Worm (Caenorhabditis elegans) whole organism, young adult: ENCODE data around the gene C27D9.1.
A peak's percentile ranks its signal among the peaks of the same experiment; 100 is the strongest.

Source experiments
- B0019.2 ChIP-seq: fragments of 200-800 bp; sonication (Bioruptor generic); conservative IDR thresholded peaks from 2 replicates; pipeline ENCODE4 v1.3.6; 2022; ENCODE audit warnings: missing genetic modification reagents, missing genetic modification characterization, missing compliant biosample characterization
- B0261.1 ChIP-seq: sonication (generic microtip); optimal IDR thresholded peaks from 2 replicates; lab custom pipeline; 2016; ENCODE audit warnings: mild to moderate bottlenecking, missing genetic modification characterization, moderate library complexity, missing compliant biosample characterization
- B0336.3 ChIP-seq: fragments of 200-800 bp; sonication (Bioruptor generic); IDR thresholded peaks from 2 replicates; pipeline ENCODE4 v1.3.6; 2022; ENCODE audit warnings: missing genetic modification characterization, missing compliant biosample characterization
- C06A6.2 ChIP-seq: fragments of 200-800 bp; sonication (Bioruptor generic); conservative IDR thresholded peaks from 2 replicates; pipeline ENCODE4 v1.3.6; 2022; ENCODE audit warnings: missing genetic modification characterization, missing compliant biosample characterization
- D2030.7 ChIP-seq: fragments of 200-800 bp; sonication (Bioruptor generic); IDR thresholded peaks from 2 replicates; pipeline ENCODE4 v1.3.6; 2022; ENCODE audit warnings: missing genetic modification reagents, missing genetic modification characterization, missing compliant biosample characterization
- F10E7.11 ChIP-seq: sonication (generic microtip); optimal IDR thresholded peaks from 2 replicates; lab custom pipeline; 2017; ENCODE audit warnings: mild to moderate bottlenecking, missing genetic modification characterization, moderate library complexity, missing compliant biosample characterization
- F33H1.4 ChIP-seq: fragments of 200-800 bp; sonication (Bioruptor generic); IDR thresholded peaks from 2 replicates; pipeline ENCODE4 v1.3.6; 2022; ENCODE audit warnings: missing genetic modification reagents, missing genetic modification characterization, missing compliant biosample characterization
- F52B5.7 ChIP-seq: sonication (generic microtip); optimal IDR thresholded peaks from 2 replicates; lab custom pipeline; 2016; ENCODE audit warnings: mild to moderate bottlenecking, missing genetic modification characterization, missing compliant biosample characterization
- K11D2.4 ChIP-seq: fragments of 200-800 bp; sonication (Bioruptor generic); IDR thresholded peaks from 2 replicates; pipeline ENCODE4 v1.3.6; 2022; ENCODE audit warnings: missing genetic modification reagents, missing genetic modification characterization, missing compliant biosample characterization
- K12H6.12 ChIP-seq: fragments of 200-800 bp; sonication (Bioruptor generic); optimal IDR thresholded peaks from 2 replicates; lab custom pipeline; 2018; ENCODE audit warnings: mild to moderate bottlenecking, missing genetic modification characterization, missing compliant biosample characterization
- T26A5.8 ChIP-seq: sonication (generic microtip); optimal IDR thresholded peaks from 2 replicates; lab custom pipeline; 2016; ENCODE audit warnings: missing genetic modification characterization, missing compliant biosample characterization
- Y53G8AR.9 ChIP-seq: fragments of 200-800 bp; sonication (Bioruptor generic); conservative IDR thresholded peaks from 2 replicates; pipeline ENCODE4 v1.3.6; 2022; ENCODE audit warnings: missing genetic modification reagents, missing genetic modification characterization, missing compliant biosample characterization
- Y67H2A.10 ChIP-seq: fragments of 200-800 bp; sonication (Bioruptor generic); conservative IDR thresholded peaks from 2 replicates; pipeline ENCODE4 v1.3.6; 2022; ENCODE audit warnings: missing genetic modification reagents, missing genetic modification characterization, missing compliant biosample characterization
- Y79H2A.3 ChIP-seq: fragments of 200-800 bp; sonication (Bioruptor generic); conservative IDR thresholded peaks from 2 replicates; pipeline ENCODE4 v1.3.6; 2022; ENCODE audit warnings: missing genetic modification reagents, missing genetic modification characterization, missing compliant biosample characterization
- Y95B8A.8 ChIP-seq: fragments of 200-800 bp; sonication (Bioruptor generic); IDR thresholded peaks from 2 replicates; pipeline ENCODE4 v1.3.6; 2022; ENCODE audit warnings: missing genetic modification reagents, missing genetic modification characterization, missing compliant biosample characterization
- ZK185.1 ChIP-seq: sonication (generic microtip); optimal IDR thresholded peaks from 2 replicates; lab custom pipeline; 2016; ENCODE audit warnings: mild to moderate bottlenecking, missing genetic modification characterization, missing compliant biosample characterization; ENCODE audit not compliant: poor library complexity, severe bottlenecking
- ama-1 ChIP-seq, 3 experiments: fragments of 150-350 bp in 1 of 3; sonication (generic microtip) in 2 of 3; optimal IDR thresholded peaks; 2 replicates each; lab custom pipeline; 2014 to 2018; ENCODE audit warnings: missing biosample characterization in 2 of 3, missing genetic modification characterization in 2 of 3, missing genetic modification reagents in 2 of 3
- athp-1 ChIP-seq: sonication (generic microtip); optimal IDR thresholded peaks from 2 replicates; lab custom pipeline; 2017; ENCODE audit warnings: mild to moderate bottlenecking, missing genetic modification characterization, missing compliant biosample characterization
- attf-5 ChIP-seq: fragments of 200-800 bp; sonication (Bioruptor generic); optimal IDR thresholded peaks from 2 replicates; lab custom pipeline; 2018; ENCODE audit warnings: mild to moderate bottlenecking, missing genetic modification characterization, missing compliant biosample characterization
- bed-2 ChIP-seq: fragments of 200-800 bp; sonication (Bioruptor generic); IDR thresholded peaks from 2 replicates; pipeline ENCODE4 v1.3.6; 2022; ENCODE audit warnings: missing genetic modification reagents, missing genetic modification characterization, missing compliant biosample characterization
- ccch-3 ChIP-seq: fragments of 200-800 bp; sonication (Bioruptor generic); optimal IDR thresholded peaks from 2 replicates; lab custom pipeline; 2018; ENCODE audit warnings: mild to moderate bottlenecking, missing genetic modification characterization, missing compliant biosample characterization
- cebp-2 ChIP-seq: fragments of 200-800 bp; sonication (Bioruptor generic); IDR thresholded peaks from 2 replicates; pipeline ENCODE4 v1.3.6; 2022; ENCODE audit warnings: missing genetic modification characterization, missing compliant biosample characterization
- ceh-27 ChIP-seq: fragments of 200-800 bp; sonication (Bioruptor generic); optimal IDR thresholded peaks from 2 replicates; lab custom pipeline; 2018; ENCODE audit warnings: mild to moderate bottlenecking, missing genetic modification characterization, moderate library complexity, missing compliant biosample characterization
- ceh-40 ChIP-seq: fragments of 200-800 bp; sonication (Bioruptor generic); IDR thresholded peaks from 2 replicates; pipeline ENCODE4 v1.3.6; 2022; ENCODE audit warnings: missing genetic modification characterization, missing compliant biosample characterization
- ceh-91 ChIP-seq: fragments of 200-800 bp; sonication (Bioruptor generic); IDR thresholded peaks from 2 replicates; pipeline ENCODE4 v1.3.6; 2022; ENCODE audit warnings: missing genetic modification reagents, missing genetic modification characterization, missing compliant biosample characterization
- die-1 ChIP-seq: sonication (generic microtip); optimal IDR thresholded peaks from 2 replicates; lab custom pipeline; 2016; ENCODE audit warnings: missing genotype, mild to moderate bottlenecking, missing genetic modification characterization, missing compliant biosample characterization
- efl-1 ChIP-seq: fragments of 150-350 bp; optimal IDR thresholded peaks from 2 replicates; lab custom pipeline; 2014; ENCODE audit warnings: missing biosample characterization, missing genetic modification reagents, missing genetic modification characterization
- ekl-4 ChIP-seq: fragments of 200-800 bp; sonication (Bioruptor generic); IDR thresholded peaks from 2 replicates; pipeline ENCODE4 v1.3.6; 2022; ENCODE audit warnings: missing genetic modification reagents, missing genetic modification characterization, missing compliant biosample characterization
- fkh-3 ChIP-seq: sonication (generic microtip); optimal IDR thresholded peaks from 2 replicates; lab custom pipeline; 2016; ENCODE audit warnings: mild to moderate bottlenecking, missing genetic modification characterization, missing compliant biosample characterization
- hlh-26 ChIP-seq: fragments of 200-800 bp; sonication (Bioruptor generic); conservative IDR thresholded peaks from 2 replicates; pipeline ENCODE4 v1.3.6; 2022; ENCODE audit warnings: missing genetic modification reagents, missing genetic modification characterization, missing compliant biosample characterization
- hmg-1.2 ChIP-seq: fragments of 200-800 bp; sonication (Bioruptor generic); IDR thresholded peaks from 2 replicates; pipeline ENCODE4 v1.3.6; 2022; ENCODE audit warnings: missing genetic modification reagents, missing genetic modification characterization, missing compliant biosample characterization
- let-526 ChIP-seq: fragments of 200-800 bp; sonication (Bioruptor generic); IDR thresholded peaks from 2 replicates; pipeline ENCODE4 v1.3.6; 2022; ENCODE audit warnings: missing genetic modification reagents, missing genetic modification characterization, missing compliant biosample characterization
- lin-40 ChIP-seq: sonication (generic microtip); optimal IDR thresholded peaks from 2 replicates; lab custom pipeline; 2016; ENCODE audit warnings: missing genetic modification characterization, mild to moderate bottlenecking, missing compliant biosample characterization, missing genotype, missing genetic modification reagents
- lin-54 ChIP-seq: fragments of 200-800 bp; sonication (Bioruptor generic); optimal IDR thresholded peaks from 2 replicates; lab custom pipeline; 2018; ENCODE audit warnings: mild to moderate bottlenecking, missing genetic modification characterization, missing compliant biosample characterization
- lir-1 ChIP-seq: fragments of 200-800 bp; sonication (Bioruptor generic); conservative IDR thresholded peaks from 2 replicates; pipeline ENCODE4 v1.3.6; 2022; ENCODE audit warnings: missing genetic modification reagents, missing genetic modification characterization, missing compliant biosample characterization
- madf-6 ChIP-seq: fragments of 200-800 bp; sonication (Bioruptor generic); IDR thresholded peaks from 2 replicates; pipeline ENCODE4 v1.3.6; 2022; ENCODE audit warnings: missing genetic modification reagents, missing genetic modification characterization, missing compliant biosample characterization
- mes-4 ChIP-seq: sonication (generic microtip); optimal IDR thresholded peaks from 2 replicates; lab custom pipeline; 2016; ENCODE audit warnings: missing genotype, missing genetic modification characterization, missing compliant biosample characterization
- mxl-1 ChIP-seq: sonication (generic microtip); optimal IDR thresholded peaks from 2 replicates; lab custom pipeline; 2016; ENCODE audit warnings: missing genetic modification characterization, missing compliant biosample characterization
- nfya-2 ChIP-seq: fragments of 200-800 bp; sonication (Bioruptor generic); IDR thresholded peaks from 2 replicates; pipeline ENCODE4 v1.3.6; 2022; ENCODE audit warnings: missing genetic modification reagents, missing genetic modification characterization, missing compliant biosample characterization
- nhr-179 ChIP-seq: sonication (generic microtip); optimal IDR thresholded peaks from 2 replicates; lab custom pipeline; 2016; ENCODE audit warnings: mild to moderate bottlenecking, missing genetic modification characterization, missing compliant biosample characterization
- rcor-1 ChIP-seq: fragments of 200-800 bp; sonication (Bioruptor generic); IDR thresholded peaks from 2 replicates; pipeline ENCODE4 v1.3.6; 2022; ENCODE audit warnings: missing genetic modification reagents, missing genetic modification characterization, missing compliant biosample characterization
- repo-1 ChIP-seq: sonication (generic microtip); optimal IDR thresholded peaks from 2 replicates; lab custom pipeline; 2017; ENCODE audit warnings: mild to moderate bottlenecking, missing genetic modification characterization, missing compliant biosample characterization
- sdz-38 ChIP-seq: sonication (generic microtip); optimal IDR thresholded peaks from 2 replicates; lab custom pipeline; 2016; ENCODE audit warnings: missing genotype, missing genetic modification characterization, missing compliant biosample characterization
- sea-2 ChIP-seq: fragments of 200-800 bp; sonication (Bioruptor generic); IDR thresholded peaks from 2 replicates; pipeline ENCODE4 v1.3.6; 2022; ENCODE audit warnings: missing genetic modification characterization, missing compliant biosample characterization
- tbx-9 ChIP-seq: sonication (generic microtip); optimal IDR thresholded peaks from 2 replicates; lab custom pipeline; 2016; ENCODE audit warnings: borderline replicate concordance, missing genetic modification characterization, inconsistent platforms, missing compliant biosample characterization
- unc-62 ChIP-seq: fragments of 150-350 bp; optimal IDR thresholded peaks from 2 replicates; lab custom pipeline; 2014; ENCODE audit warnings: missing biosample characterization, missing genetic modification reagents, missing genetic modification characterization
- zfh-2 ChIP-seq: fragments of 200-800 bp; sonication (Bioruptor generic); conservative IDR thresholded peaks from 2 replicates; pipeline ENCODE4 v1.3.6; 2022; ENCODE audit warnings: missing genetic modification reagents, missing genetic modification characterization, missing compliant biosample characterization
- zim-3 ChIP-seq: sonication (generic microtip); optimal IDR thresholded peaks from 2 replicates; lab custom pipeline; 2017; ENCODE audit warnings: mild to moderate bottlenecking, missing genetic modification characterization, moderate library complexity, missing compliant biosample characterization
- ztf-25 ChIP-seq: fragments of 200-800 bp; sonication (Bioruptor generic); IDR thresholded peaks from 2 replicates; pipeline ENCODE4 v1.3.6; 2022; ENCODE audit warnings: missing genetic modification reagents, missing genetic modification characterization, missing compliant biosample characterization
- ztf-3 ChIP-seq: fragments of 200-800 bp; sonication (Bioruptor generic); optimal IDR thresholded peaks from 2 replicates; lab custom pipeline; 2018; ENCODE audit warnings: mild to moderate bottlenecking, missing genetic modification characterization, missing compliant biosample characterization

Gene C27D9.1

ce11 chrII:4710120-4710519 is 43.1 kb upstream of the C27D9.1 start, which contains the start of gene tag-151 (continued):
- no peak for TF ChIP-seq ama-1 (optimal IDR thresholded peaks at IDR 0.05; lab: Kevin White, UChicago)
- TF ChIP-seq ama-1 (GFP tag; optimal IDR thresholded peaks at IDR 0.05; lab: Kevin White, UChicago), result peak in 1 of 2 experiments; percentile 71
- no peak for TF ChIP-seq T26A5.8 (tag; lab: Kevin White, UChicago)
- TF ChIP-seq Y95B8A.8, result 0 out of 2 replicates have a peak, but pooled peaks have one; percentile 8
- TF ChIP-seq hlh-26 (GFP tag; lab: Robert Waterston, UW), result no peak
- TF ChIP-seq D2030.7 (GFP tag; lab: Robert Waterston, UW), result no peak
- peak; percentile 9 for TF ChIP-seq lin-40 (tag; lab: Kevin White, UChicago)
- TF ChIP-seq Y53G8AR.9 (GFP tag; lab: Robert Waterston, UW), result 0 out of 2 replicates have a peak, but pooled peaks have one; percentile 61
- no peak for TF ChIP-seq K11D2.4 (GFP tag; lab: Robert Waterston, UW)
- no peak for TF ChIP-seq lir-1
- no peak for TF ChIP-seq mes-4 (tag; lab: Kevin White, UChicago)
- TF ChIP-seq mxl-1 (tag; lab: Kevin White, UChicago), result no peak
- peak; percentile 60 for TF ChIP-seq repo-1 (tag; lab: Kevin White, UChicago)
- TF ChIP-seq ceh-27 (GFP tag; lab: Kevin White, UChicago), result no peak
- no peak for TF ChIP-seq ztf-25 (GFP tag; lab: Robert Waterston, UW)
- no peak for TF ChIP-seq die-1
- TF ChIP-seq F10E7.11 (tag; lab: Kevin White, UChicago), result peak; percentile 45
- no peak for TF ChIP-seq B0019.2 (GFP tag; lab: Robert Waterston, UW)
- TF ChIP-seq nfya-2, result 0 out of 2 replicates have a peak, but pooled peaks have one; percentile 31
- TF ChIP-seq B0261.1 (tag; lab: Kevin White, UChicago), result no peak
- no peak for TF ChIP-seq ccch-3 (GFP tag; lab: Kevin White, UChicago)
- TF ChIP-seq fkh-3, result no peak
- no peak for TF ChIP-seq cebp-2 (GFP tag; lab: Robert Waterston, UW)
- TF ChIP-seq F33H1.4 (GFP tag; lab: Robert Waterston, UW), result no peak
- peak; percentile 40 for TF ChIP-seq madf-6
- TF ChIP-seq unc-62 (GFP tag; lab: Kevin White, UChicago), result no peak
- TF ChIP-seq athp-1, result peak; percentile 37
- TF ChIP-seq ceh-91 (GFP tag; lab: Robert Waterston, UW), result no peak
- TF ChIP-seq zfh-2 (GFP tag; lab: Robert Waterston, UW), result no peak
- peak; percentile 49; the same call in 1 of the 2 replicates for TF ChIP-seq ekl-4 (GFP tag; lab: Robert Waterston, UW)
- peak; percentile 16 for TF ChIP-seq F52B5.7 (tag; lab: Kevin White, UChicago)
- no peak for TF ChIP-seq let-526 (GFP tag; lab: Robert Waterston, UW)
- no peak for TF ChIP-seq attf-5 (GFP tag; lab: Kevin White, UChicago)
- TF ChIP-seq sdz-38 (tag; lab: Kevin White, UChicago), result no peak
- TF ChIP-seq ceh-40 (GFP tag; lab: Robert Waterston, UW), result no peak
- no peak for TF ChIP-seq hmg-1.2 (GFP tag; lab: Robert Waterston, UW)
- no peak for TF ChIP-seq ztf-3 (GFP tag; lab: Kevin White, UChicago)
- TF ChIP-seq rcor-1 (GFP tag; lab: Robert Waterston, UW), result no peak
- TF ChIP-seq sea-2 (GFP tag; lab: Robert Waterston, UW), result no peak
- no peak for TF ChIP-seq zim-3 (tag; lab: Kevin White, UChicago)
- TF ChIP-seq B0336.3 (GFP tag; lab: Robert Waterston, UW), result peak; percentile 66; the same call in 1 of the 2 replicates
- no peak for TF ChIP-seq Y79H2A.3 (GFP tag; lab: Robert Waterston, UW)
- TF ChIP-seq tbx-9 (tag; lab: Kevin White, UChicago), result no peak
- TF ChIP-seq C06A6.2 (GFP tag; lab: Robert Waterston, UW), result no peak
- peak; percentile 43 for TF ChIP-seq lin-54 (GFP tag; lab: Kevin White, UChicago)
- TF ChIP-seq Y67H2A.10, result no peak
- no peak for TF ChIP-seq K12H6.12 (tag; lab: Kevin White, UChicago)
- TF ChIP-seq nhr-179, result no peak
- TF ChIP-seq efl-1 (GFP tag; lab: Kevin White, UChicago), result no peak
- TF ChIP-seq bed-2 (GFP tag; lab: Robert Waterston, UW), result no peak
- TF ChIP-seq ZK185.1 (tag; lab: Kevin White, UChicago), result no peak
